Fruit fly (Drosophila melanogaster) whole organism: ENCODE results near the gene Lcch3.

ENCODE experiments used
- CG8478 ChIP-seq: fragments of >200 bp; optimal IDR thresholded peaks from 2 replicates; lab custom pipeline; 2018; ENCODE audit warnings: inconsistent platforms
- Dll ChIP-seq: fragments of >200 bp; optimal IDR thresholded peaks from 2 replicates; lab custom pipeline; 2017
- EcR ChIP-seq, 2 experiments: fragments of >200 bp; optimal IDR thresholded peaks; 2 replicates each; lab custom pipeline; 2017; ENCODE audit warnings: missing biosample characterization in 2 of 2, missing genetic modification characterization in 2 of 2, missing genetic modification reagents in 2 of 2
- pan ChIP-seq: fragments of >200 bp; optimal IDR thresholded peaks from 2 replicates; lab custom pipeline; 2017
- psq ChIP-seq: fragments of >200 bp; optimal IDR thresholded peaks from 2 replicates; lab custom pipeline; 2017
- usp ChIP-seq: fragments of >200 bp; optimal IDR thresholded peaks from 2 replicates; lab custom pipeline; 2017; ENCODE audit warnings: missing biosample characterization, missing genetic modification characterization, mixed read lengths

DNA sequence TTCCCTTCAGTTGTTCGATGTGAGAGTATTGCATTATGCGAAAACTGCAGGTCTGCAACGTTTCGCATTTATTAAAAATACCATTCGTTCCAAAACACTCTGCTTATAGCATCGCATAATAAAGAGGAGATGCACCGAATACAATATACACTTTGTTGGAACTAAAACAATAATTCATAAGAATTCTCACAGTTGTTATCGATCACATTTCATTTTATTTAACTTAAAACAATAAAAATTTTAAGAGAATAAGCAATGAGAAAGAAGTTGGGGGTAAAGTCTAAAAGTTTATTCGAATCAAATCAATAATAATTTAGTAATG, 9.3 kb downstream of the Lcch3 start:
- TF ChIP-seq pan (no peak), CG8478 (lab: Kevin White, UChicago) (no peak), usp (no peak), psq (lab: Kevin White, UChicago) (no peak), Dll (no peak), EcR (GFP tag; optimal IDR thresholded peaks at IDR 0.05; lab: Kevin White, UChicago) (no peak)
